Fruit fly (Drosophila melanogaster) whole organism, embryonic: ENCODE measurements around the gene fzy.

Experiments
- BtbVII ChIP-seq: fragments of 200-800 bp; sonication (Bioruptor generic); optimal IDR thresholded peaks from 3 replicates; lab custom pipeline; 2017; ENCODE audit warnings: missing biosample characterization, mild to moderate bottlenecking, missing genetic modification characterization
- C15 ChIP-seq: fragments of 200-800 bp; sonication (Bioruptor generic); IDR thresholded peaks from 3 replicates; pipeline ENCODE4 v1.3.6; 2022; ENCODE audit warnings: missing biosample characterization, missing genetic modification characterization
- CG12104 ChIP-seq: fragments of 200-800 bp; sonication (Bioruptor generic); optimal IDR thresholded peaks from 3 replicates; lab custom pipeline; 2016; ENCODE audit warnings: missing biosample characterization, missing genetic modification characterization
- CG12236 ChIP-seq: fragments of 200-800 bp; sonication (Bioruptor generic); optimal IDR thresholded peaks from 2 replicates; lab custom pipeline; 2016; ENCODE audit warnings: missing biosample characterization, missing genetic modification characterization
- CG12391 ChIP-seq: fragments of 200-800 bp; sonication (Bioruptor generic); optimal IDR thresholded peaks from 3 replicates; lab custom pipeline; 2018; ENCODE audit warnings: missing biosample characterization, mild to moderate bottlenecking, missing genetic modification characterization, moderate library complexity
- CG1603 ChIP-seq: fragments of 200-800 bp; sonication (Bioruptor generic); optimal IDR thresholded peaks from 2 replicates; lab custom pipeline; 2019; ENCODE audit warnings: missing biosample characterization, mild to moderate bottlenecking, missing genetic modification characterization, moderate library complexity
- CG16815 ChIP-seq: fragments of 200-800 bp; sonication (Bioruptor generic); optimal IDR thresholded peaks from 3 replicates; lab custom pipeline; 2017; ENCODE audit warnings: missing biosample characterization, mild to moderate bottlenecking, missing genetic modification characterization
- CG18599 ChIP-seq: fragments of 200-800 bp; sonication (Bioruptor generic); optimal IDR thresholded peaks from 3 replicates; lab custom pipeline; 2017; ENCODE audit warnings: missing biosample characterization, missing genetic modification characterization, mild to moderate bottlenecking, moderate library complexity, missing genetic modification reagents
- CG3726 ChIP-seq: fragments of 200-800 bp; sonication (Bioruptor generic); IDR thresholded peaks from 3 replicates; pipeline ENCODE4, ENCODE4 v1.3.6; 2022; ENCODE audit warnings: missing biosample characterization, missing genetic modification characterization
- CG6813 ChIP-seq: fragments of 200-800 bp; sonication (Bioruptor generic); optimal IDR thresholded peaks from 2 replicates; lab custom pipeline; 2017; ENCODE audit warnings: missing biosample characterization, missing genetic modification characterization, mild to moderate bottlenecking, moderate library complexity, missing genetic modification reagents
- CG6854 ChIP-seq: fragments of 200-800 bp; sonication (Bioruptor generic); optimal IDR thresholded peaks from 3 replicates; lab custom pipeline; 2017; ENCODE audit warnings: missing biosample characterization, mild to moderate bottlenecking, missing genetic modification characterization
- CG8765 ChIP-seq: fragments of 200-800 bp; sonication (Bioruptor generic); IDR thresholded peaks from 2 replicates; pipeline ENCODE4 v1.3.6; 2022; ENCODE audit warnings: missing biosample characterization, missing genetic modification characterization
- CG8924 ChIP-seq: fragments of 200-800 bp; optimal IDR thresholded peaks from 3 replicates; lab custom pipeline; 2019; ENCODE audit warnings: missing biosample characterization, mild to moderate bottlenecking, missing genetic modification characterization, moderate library complexity
- Dbx ChIP-seq: fragments of 200-800 bp; sonication (Bioruptor generic); IDR thresholded peaks from 3 replicates; pipeline ENCODE4 v1.3.6; 2022; ENCODE audit warnings: missing biosample characterization, missing genetic modification characterization
- Dek ChIP-seq: fragments of 200-800 bp; sonication (Bioruptor generic); optimal IDR thresholded peaks from 3 replicates; lab custom pipeline; 2019; ENCODE audit warnings: missing biosample characterization, mild to moderate bottlenecking, missing genetic modification characterization, moderate library complexity
- Elba2 ChIP-seq: fragments of 200-800 bp; sonication (Bioruptor generic); optimal IDR thresholded peaks from 3 replicates; lab custom pipeline; 2016; ENCODE audit warnings: missing biosample characterization, missing genetic modification characterization
- Fer1 ChIP-seq: fragments of 200-800 bp; sonication (Bioruptor generic); optimal IDR thresholded peaks from 2 replicates; lab custom pipeline; 2017; ENCODE audit warnings: missing biosample characterization, mild to moderate bottlenecking, missing genetic modification characterization
- HLH4C ChIP-seq: fragments of 200-800 bp; sonication (Bioruptor generic); IDR thresholded peaks from 3 replicates; pipeline ENCODE4 v1.3.6; 2022; ENCODE audit warnings: missing biosample characterization, missing genetic modification characterization; ENCODE audit not compliant: partially characterized antibody
- NK7.1 ChIP-seq: fragments of 200-800 bp; sonication (Bioruptor generic); optimal IDR thresholded peaks from 3 replicates; lab custom pipeline; 2016; ENCODE audit warnings: missing biosample characterization, missing genetic modification characterization
- Neu2 ChIP-seq: fragments of 200-800 bp; sonication (Bioruptor generic); optimal IDR thresholded peaks from 3 replicates; lab custom pipeline; 2016; ENCODE audit warnings: missing biosample characterization, missing genetic modification characterization, borderline replicate concordance
- Oaz ChIP-seq: fragments of 200-800 bp; sonication (Bioruptor generic); IDR thresholded peaks from 2 replicates; pipeline ENCODE4 v1.3.6; 2022; ENCODE audit warnings: missing biosample characterization, missing genetic modification characterization
- Trl ChIP-seq, 3 experiments: fragments of >200 bp in 2 of 3; fragments of 200-800 bp in 1 of 3; sonication (Bioruptor generic) in 1 of 3; optimal IDR thresholded peaks; 2 replicates in 1 of 3; 3 replicates in 2 of 3; lab custom pipeline; 2016 to 2017; ENCODE audit warnings: missing biosample characterization in 1 of 3, missing genetic modification characterization in 1 of 3
- Xbp1 ChIP-seq: fragments of 200-800 bp; sonication (Bioruptor generic); optimal IDR thresholded peaks from 3 replicates; lab custom pipeline; 2016; ENCODE audit warnings: missing biosample characterization, mild to moderate bottlenecking, missing genetic modification characterization
- ac ChIP-seq: fragments of 200-800 bp; sonication (Bioruptor generic); optimal IDR thresholded peaks from 3 replicates; lab custom pipeline; 2017; ENCODE audit warnings: missing biosample characterization, mild to moderate bottlenecking, missing genetic modification characterization
- bab2 ChIP-seq: fragments of 200-800 bp; sonication (Bioruptor generic); optimal IDR thresholded peaks from 2 replicates; lab custom pipeline; 2016; ENCODE audit warnings: missing biosample characterization, missing genetic modification characterization
- bsh ChIP-seq, 2 experiments: fragments of 200-800 bp; sonication (Bioruptor generic); optimal IDR thresholded peaks; 2 replicates each; lab custom pipeline; 2017 to 2018; ENCODE audit warnings: mild to moderate bottlenecking in 2 of 2, missing biosample characterization in 2 of 2, missing genetic modification characterization in 2 of 2, moderate library complexity in 1 of 2
- cas ChIP-seq: fragments of 200-800 bp; sonication (Bioruptor generic); IDR thresholded peaks from 2 replicates; pipeline ENCODE4 v1.3.6; 2022; ENCODE audit warnings: missing biosample characterization, missing genetic modification characterization
- chinmo ChIP-seq: fragments of 200-800 bp; sonication (Bioruptor generic); IDR thresholded peaks from 4 replicates; pipeline ENCODE4 v1.3.6; 2022; ENCODE audit warnings: missing biosample characterization, missing genetic modification characterization; ENCODE audit not compliant: partially characterized antibody
- ci ChIP-seq: fragments of 200-800 bp; sonication (Bioruptor generic); IDR thresholded peaks from 3 replicates; pipeline ENCODE4 v1.3.6; 2022; ENCODE audit warnings: missing biosample characterization, missing genetic modification characterization
- cwo ChIP-seq: fragments of 200-800 bp; sonication (Bioruptor generic); optimal IDR thresholded peaks from 3 replicates; lab custom pipeline; 2017; ENCODE audit warnings: missing biosample characterization, missing genetic modification characterization, mild to moderate bottlenecking, moderate library complexity, missing genetic modification reagents
- esg ChIP-seq: fragments of 200-800 bp; sonication (Bioruptor generic); conservative IDR thresholded peaks from 2 replicates; pipeline ENCODE4 v1.3.6; 2022; ENCODE audit warnings: missing biosample characterization, missing genetic modification characterization
- ewg ChIP-seq: fragments of 200-800 bp; sonication (Bioruptor generic); optimal IDR thresholded peaks from 3 replicates; lab custom pipeline; 2017; ENCODE audit warnings: mild to moderate bottlenecking, missing biosample characterization, missing genetic modification reagents, missing genetic modification characterization
- insv ChIP-seq, 2 experiments: fragments of 200-800 bp; sonication (Bioruptor generic); optimal IDR thresholded peaks; 3 replicates each; lab custom pipeline; 2016 to 2018; ENCODE audit warnings: missing biosample characterization in 2 of 2, missing genetic modification characterization in 2 of 2
- kay ChIP-seq: fragments of 200-800 bp; sonication (Bioruptor generic); optimal IDR thresholded peaks from 2 replicates; lab custom pipeline; 2016; ENCODE audit warnings: missing biosample characterization, missing genetic modification characterization
- kni ChIP-seq: fragments of 200-800 bp; sonication (Bioruptor generic); optimal IDR thresholded peaks from 3 replicates; lab custom pipeline; 2017; ENCODE audit warnings: mild to moderate bottlenecking, missing biosample characterization, missing genetic modification reagents, missing genetic modification characterization
- lbe ChIP-seq: fragments of 200-800 bp; sonication (Bioruptor generic); optimal IDR thresholded peaks from 2 replicates; lab custom pipeline; 2016; ENCODE audit warnings: missing biosample characterization, mild to moderate bottlenecking, missing genetic modification characterization
- lola ChIP-seq, 3 experiments: fragments of >200 bp in 2 of 3; fragments of 200-800 bp in 1 of 3; sonication (Bioruptor generic) in 1 of 3; optimal IDR thresholded peaks; 2 replicates each; lab custom pipeline; 2017 to 2019; ENCODE audit warnings: missing biosample characterization in 3 of 3, missing genetic modification characterization in 3 of 3, mild to moderate bottlenecking in 1 of 3, moderate library complexity in 1 of 3
- mld ChIP-seq: fragments of 200-800 bp; sonication (Bioruptor generic); IDR thresholded peaks from 3 replicates; pipeline ENCODE4 v1.3.6; 2022; ENCODE audit warnings: missing biosample characterization, missing genetic modification characterization; ENCODE audit not compliant: partially characterized antibody
- nau ChIP-seq: fragments of 200-800 bp; sonication (Bioruptor generic); optimal IDR thresholded peaks from 3 replicates; lab custom pipeline; 2017; ENCODE audit warnings: missing biosample characterization, mild to moderate bottlenecking, missing genetic modification characterization, missing genetic modification reagents
- nmo ChIP-seq: fragments of 200-800 bp; sonication (Bioruptor generic); optimal IDR thresholded peaks from 2 replicates; lab custom pipeline; 2018; ENCODE audit warnings: missing biosample characterization, mild to moderate bottlenecking, missing genetic modification characterization, moderate library complexity
- oc ChIP-seq: fragments of 200-800 bp; sonication (Bioruptor generic); optimal IDR thresholded peaks from 2 replicates; lab custom pipeline; 2018; ENCODE audit warnings: missing biosample characterization, mild to moderate bottlenecking, missing genetic modification characterization, moderate library complexity
- pan ChIP-seq, 4 experiments: fragments of >200 bp in 3 of 4; fragments of 200-800 bp in 1 of 4; sonication (Bioruptor generic) in 1 of 4; optimal IDR thresholded peaks in 3 of 4; IDR thresholded peaks in 1 of 4; 2 replicates each; pipeline versions ENCODE4 v1.3.6 to Lab custom; 2017 to 2022; ENCODE audit warnings: missing biosample characterization in 2 of 4, missing genetic modification characterization in 2 of 4, mixed read lengths in 1 of 4
- peb ChIP-seq: fragments of 200-800 bp; sonication (Bioruptor generic); IDR thresholded peaks from 2 replicates; pipeline ENCODE4 v1.3.6; 2022; ENCODE audit warnings: missing biosample characterization, missing genetic modification characterization
- phol ChIP-seq: fragments of 200-800 bp; sonication (Bioruptor generic); optimal IDR thresholded peaks from 3 replicates; lab custom pipeline; 2018; ENCODE audit warnings: missing biosample characterization, mild to moderate bottlenecking, missing genetic modification characterization, moderate library complexity
- pros ChIP-seq: fragments of 200-800 bp; sonication (Bioruptor generic); optimal IDR thresholded peaks from 3 replicates; lab custom pipeline; 2019; ENCODE audit warnings: missing biosample characterization, mild to moderate bottlenecking, missing genetic modification characterization, moderate library complexity
- sd ChIP-seq: fragments of 200-800 bp; sonication (Bioruptor generic); optimal IDR thresholded peaks from 3 replicates; lab custom pipeline; 2018; ENCODE audit warnings: missing biosample characterization, mild to moderate bottlenecking, missing genetic modification characterization, moderate library complexity
- tap ChIP-seq: fragments of 200-800 bp; optimal IDR thresholded peaks from 3 replicates; lab custom pipeline; 2019; ENCODE audit warnings: missing biosample characterization, mild to moderate bottlenecking, missing genetic modification characterization, moderate library complexity
- twi ChIP-seq: fragments of 200-800 bp; optimal IDR thresholded peaks from 2 replicates; lab custom pipeline; 2019; ENCODE audit warnings: missing biosample characterization, mild to moderate bottlenecking, missing genetic modification characterization, moderate library complexity
- zfh2 ChIP-seq: fragments of 200-800 bp; sonication (Bioruptor generic); optimal IDR thresholded peaks from 2 replicates; lab custom pipeline; 2016; ENCODE audit warnings: missing biosample characterization, missing genetic modification characterization

fzy gene

DNA sequence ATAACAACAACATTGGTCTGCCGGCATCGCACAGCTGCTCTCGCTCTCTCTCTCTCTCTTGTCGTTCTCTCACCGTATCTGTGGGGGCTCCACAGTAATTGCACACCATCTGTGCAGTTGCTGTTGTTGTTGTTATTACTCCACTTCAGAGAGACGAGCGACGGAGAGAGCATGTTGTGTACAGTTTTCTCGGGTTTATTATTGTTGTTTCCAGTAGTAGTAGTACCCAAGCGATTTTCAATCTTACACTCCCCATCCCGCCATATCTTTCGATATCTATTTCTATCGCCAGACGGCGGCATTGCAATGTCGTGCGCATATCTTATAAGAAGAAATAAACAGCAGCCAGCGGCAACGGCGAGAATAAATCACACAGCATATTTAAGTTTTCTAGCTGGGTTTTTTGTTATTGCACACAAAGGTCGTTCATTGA, 42.6 kb upstream of the fzy start (continued):
- TF ChIP-seq CG8924 (peak; percentile 40), tap (tag; lab: Kevin White, UChicago) (peak; percentile 34), pan (optimal IDR thresholded peaks at IDR 0.05; lab: Kevin White, UChicago) (no peak), pan (GFP tag; optimal IDR thresholded peaks at IDR 0.05 in 1 of 2, IDR thresholded peaks at IDR 0.05 in 1 of 2) (no peak), kay (no peak), BtbVII (no peak), ac (no peak), Dek (tag; lab: Kevin White, UChicago) (no peak), zfh2 (GFP tag; lab: Kevin White, UChicago) (no peak), peb (GFP tag; lab: Robert Waterston, UW) (no peak), lola (GFP tag; optimal IDR thresholded peaks at IDR 0.05; lab: Kevin White, UChicago) (no peak), CG6813 (GFP tag; lab: Kevin White, UChicago) (no peak), nmo (GFP tag; lab: Kevin White, UChicago) (no peak), mld (GFP tag; lab: Robert Waterston, UW) (no peak), cas (GFP tag; lab: Robert Waterston, UW) (no peak), CG8765 (GFP tag; lab: Robert Waterston, UW) (no peak), NK7.1 (no peak), nau (GFP tag; lab: Kevin White, UChicago) (peak; percentile 30), twi (peak; percentile 56), ci (GFP tag; lab: Robert Waterston, UW) (no peak), C15 (no peak), pros (GFP tag; lab: Kevin White, UChicago) (peak; percentile 58), Oaz (no peak), CG18599 (no peak), CG3726 (GFP tag; lab: Robert Waterston, UW) (no peak), Trl (optimal IDR thresholded peaks at IDR 0.05; lab: Kevin White, UChicago) (peak; percentile 85 to 95), Trl (GFP tag; optimal IDR thresholded peaks at IDR 0.05; lab: Kevin White, UChicago) (no peak), CG12236 (GFP tag; lab: Kevin White, UChicago) (no peak), Dbx (GFP tag; lab: Robert Waterston, UW) (no peak), oc (tag; lab: Kevin White, UChicago) (no peak), ewg (GFP tag; lab: Kevin White, UChicago) (no peak), chinmo (GFP tag; lab: Robert Waterston, UW) (no peak), kni (GFP tag; lab: Kevin White, UChicago) (peak; percentile 12), Fer1 (GFP tag; lab: Kevin White, UChicago) (peak; percentile 12), sd (peak; percentile 57), CG12391 (tag; lab: Kevin White, UChicago) (no peak), CG1603 (tag; lab: Kevin White, UChicago) (no peak), esg (GFP tag; lab: Robert Waterston, UW) (no peak), HLH4C (GFP tag; lab: Robert Waterston, UW) (no peak), CG12104 (no peak), cwo (GFP tag; lab: Kevin White, UChicago) (no peak), lbe (GFP tag; lab: Kevin White, UChicago) (peak; percentile 14), CG16815 (GFP tag; lab: Kevin White, UChicago) (no peak), bab2 (GFP tag; lab: Kevin White, UChicago) (no peak), CG6854 (GFP tag; lab: Kevin White, UChicago) (no peak), Xbp1 (GFP tag; lab: Kevin White, UChicago) (no peak), Neu2 (GFP tag; lab: Kevin White, UChicago) (peak; percentile 8), Elba2 (GFP tag; lab: Kevin White, UChicago) (peak; percentile 8), phol (tag; lab: Kevin White, UChicago) (no peak), bsh (GFP tag; optimal IDR thresholded peaks at IDR 0.05; lab: Kevin White, UChicago) (no peak), insv (GFP tag; optimal IDR thresholded peaks at IDR 0.05; lab: Kevin White, UChicago) (peak in 1 of 2 experiments; percentile 76)
